Fruit fly (Drosophila melanogaster) whole organism, prepupa: ENCODE measurements around the gene Sc2.

Experiments
- CG10669 ChIP-seq: fragments of 200-800 bp; sonication (Bioruptor generic); optimal IDR thresholded peaks from 3 replicates; lab custom pipeline; 2018; ENCODE audit warnings: missing biosample characterization, mild to moderate bottlenecking, missing genetic modification characterization, moderate library complexity
- CG8319 ChIP-seq: fragments of 200-800 bp; sonication (Bioruptor generic); optimal IDR thresholded peaks from 3 replicates; lab custom pipeline; 2016; ENCODE audit warnings: missing biosample characterization, missing genetic modification characterization
- Eip75B ChIP-seq: fragments of 200-800 bp; sonication (Bioruptor generic); optimal IDR thresholded peaks from 3 replicates; lab custom pipeline; 2016; ENCODE audit warnings: missing biosample characterization, missing genetic modification characterization
- Eip78C ChIP-seq: fragments of 200-800 bp; sonication (Bioruptor generic); peaks from one replicate; lab custom pipeline; 2016; ENCODE audit warnings: missing biosample characterization, missing genetic modification characterization
- Hr38 ChIP-seq: sonication (Bioruptor generic); optimal IDR thresholded peaks from 2 replicates; lab custom pipeline; 2016; ENCODE audit warnings: missing biosample characterization, missing genetic modification characterization
- fd59A ChIP-seq: fragments of 200-800 bp; sonication (Bioruptor generic); optimal IDR thresholded peaks from 2 replicates; lab custom pipeline; 2017; ENCODE audit warnings: missing biosample characterization, mild to moderate bottlenecking, missing genetic modification characterization, missing genetic modification reagents
- fd85E ChIP-seq: fragments of 200-800 bp; sonication (Bioruptor generic); optimal IDR thresholded peaks from 3 replicates; lab custom pipeline; 2016; ENCODE audit warnings: missing biosample characterization, missing genetic modification characterization
- salr ChIP-seq, 2 experiments: fragments of 200-800 bp; sonication (Bioruptor generic); optimal IDR thresholded peaks; 3 replicates each; lab custom pipeline; 2016 to 2018; ENCODE audit warnings: missing biosample characterization in 2 of 2, missing genetic modification characterization in 2 of 2, mild to moderate bottlenecking in 1 of 2

- TF ChIP-seq CG8319 (GFP tag; lab: Kevin White, UChicago): no peak
- TF ChIP-seq fd59A (GFP tag; lab: Kevin White, UChicago): no peak
- TF ChIP-seq salr (GFP tag; optimal IDR thresholded peaks at IDR 0.05; lab: Kevin White, UChicago): no peak
- no peak for TF ChIP-seq Eip78C (GFP tag; lab: Kevin White, UChicago)
- TF ChIP-seq Eip75B (GFP tag; lab: Kevin White, UChicago): no peak
- no peak for TF ChIP-seq fd85E (GFP tag; lab: Kevin White, UChicago)
- no peak for TF ChIP-seq CG10669
- TF ChIP-seq Hr38 (GFP tag; lab: Kevin White, UChicago): no peak
Measured at dm6 chr3L:3929968-3930767, 26.9 kb downstream of the Sc2 start.
